Worm (Caenorhabditis elegans) whole organism, midembryonic: ENCODE data around the gene cyp-13A11.

Experiments
- T22C8.4 ChIP-seq: fragments of 200-800 bp; sonication (Bioruptor generic); IDR thresholded peaks from 2 replicates; pipeline ENCODE4 v1.3.6; 2022; ENCODE audit warnings: missing genetic modification characterization, missing compliant biosample characterization
- cog-1 ChIP-seq: sonication (generic microtip); optimal IDR thresholded peaks from 2 replicates; lab custom pipeline; 2016; ENCODE audit warnings: missing genetic modification characterization, missing compliant biosample characterization
- flt-1 ChIP-seq: fragments of 200-800 bp; sonication (Bioruptor generic); IDR thresholded peaks from 2 replicates; pipeline ENCODE4 v1.3.6; 2022; ENCODE audit warnings: missing genetic modification characterization, missing compliant biosample characterization
- klf-2 ChIP-seq: fragments of 200-800 bp; sonication (Bioruptor generic); conservative IDR thresholded peaks from 2 replicates; pipeline ENCODE4 v1.3.6; 2022; ENCODE audit warnings: missing genetic modification reagents, missing genetic modification characterization, missing compliant biosample characterization
- med-1 ChIP-seq: sonication (generic microtip); optimal IDR thresholded peaks from 2 replicates; lab custom pipeline; 2017; ENCODE audit warnings: missing genetic modification characterization, mild to moderate bottlenecking, missing compliant biosample characterization, antibody characterized with exemption, missing genetic modification reagents; ENCODE audit not compliant: insufficient read depth
- ref-1 ChIP-seq: fragments of 200-800 bp; sonication (Bioruptor generic); conservative IDR thresholded peaks from 2 replicates; pipeline ENCODE4 v1.3.6; 2022; ENCODE audit warnings: missing genetic modification reagents, missing genetic modification characterization, missing compliant biosample characterization
- tab-1 ChIP-seq: fragments of 200-800 bp; sonication (Bioruptor generic); IDR thresholded peaks from 2 replicates; pipeline ENCODE4 v1.3.6; 2022; ENCODE audit warnings: missing genetic modification characterization, missing compliant biosample characterization
- ztf-23 ChIP-seq: fragments of 200-800 bp; sonication (Bioruptor generic); IDR thresholded peaks from 2 replicates; pipeline ENCODE4 v1.3.6; 2022; ENCODE audit warnings: missing genetic modification reagents, missing genetic modification characterization, missing compliant biosample characterization
- ztf-29 ChIP-seq: fragments of 200-800 bp; sonication (Bioruptor generic); IDR thresholded peaks from 2 replicates; pipeline ENCODE4 v1.3.6; 2022; ENCODE audit warnings: missing genetic modification reagents, missing genetic modification characterization, missing compliant biosample characterization

cyp-13A11 gene

DNA sequence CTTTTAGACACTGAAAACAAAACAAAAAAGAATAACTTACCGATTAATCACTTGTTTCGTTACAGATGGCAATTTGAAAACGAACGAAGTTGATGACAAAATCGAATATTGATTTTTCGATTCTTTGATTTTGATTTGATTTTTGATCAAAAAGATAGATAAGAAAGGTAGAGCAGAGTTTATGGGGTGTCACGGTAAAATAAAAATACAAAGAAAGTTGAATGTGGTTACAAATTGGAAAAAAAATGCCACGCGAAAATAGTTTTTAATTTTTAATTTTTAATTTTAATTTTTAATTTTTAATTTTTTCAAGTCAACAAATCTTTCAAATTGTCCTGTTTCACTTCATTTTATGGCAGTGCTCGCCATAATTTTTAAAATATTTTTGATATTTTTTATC is 34.5 kb downstream of the cyp-13A11 start, which contains the start of gene F54F12.1:
F54F12.1 (minus strand) TSS at position 101 of the 400 bp plus-strand sequence.
- TF ChIP-seq ref-1 = no peak
- TF ChIP-seq klf-2 (GFP tag; lab: Robert Waterston, UW) = no peak
- TF ChIP-seq flt-1 (GFP tag; lab: Robert Waterston, UW) = no peak
- no peak for TF ChIP-seq ztf-23 (GFP tag; lab: Robert Waterston, UW)
- TF ChIP-seq tab-1 (GFP tag; lab: Robert Waterston, UW) = no peak
- TF ChIP-seq med-1 (GFP tag; lab: Kevin White, UChicago) = no peak
- no peak for TF ChIP-seq T22C8.4 (GFP tag; lab: Robert Waterston, UW)
- TF ChIP-seq ztf-29 (GFP tag; lab: Robert Waterston, UW) = no peak
- no peak for TF ChIP-seq cog-1

DNA sequence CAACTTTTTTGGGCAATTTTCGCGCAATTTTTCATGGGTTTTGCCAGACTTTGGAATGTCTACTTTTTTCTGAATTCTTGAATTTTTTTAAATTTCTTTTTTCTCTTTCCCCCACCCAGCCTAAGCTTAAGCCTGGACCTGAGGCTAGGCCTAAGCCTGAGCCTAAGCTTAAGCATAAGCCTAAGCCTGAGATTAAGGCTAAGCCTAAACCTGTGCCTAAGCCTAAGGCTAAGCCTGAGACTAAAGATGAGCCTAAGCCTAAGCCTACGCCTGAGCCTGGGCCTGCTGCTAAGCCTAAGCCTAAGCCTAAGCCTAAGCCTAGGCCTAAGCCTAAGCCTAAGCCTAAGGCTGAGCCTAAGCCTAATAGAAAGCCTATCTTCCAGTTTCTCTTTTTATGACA is 35.4 kb downstream of the cyp-13A11 start:
- TF ChIP-seq cog-1 (no peak), ztf-29 (GFP tag; lab: Robert Waterston, UW) (peak; percentile 58; the same call in 1 of the 2 replicates)

DNA sequence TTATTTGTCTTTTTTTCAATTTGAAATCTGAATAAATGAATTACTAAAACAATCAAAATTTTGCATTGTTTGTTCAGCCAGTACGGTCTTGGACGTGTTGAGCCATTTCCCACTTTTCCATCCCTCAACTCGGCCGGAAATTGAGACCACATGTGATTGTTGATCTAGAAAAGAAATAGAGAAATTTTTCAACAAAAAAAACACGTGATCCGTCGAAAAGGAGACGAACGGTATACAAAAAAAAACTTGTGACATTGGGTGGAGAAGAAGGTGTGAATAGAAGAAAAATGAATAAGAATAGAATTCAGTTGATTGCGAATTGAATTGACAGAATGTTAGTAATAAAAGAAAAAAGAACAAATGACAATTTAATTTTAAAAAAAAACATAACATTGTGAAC is 35.9 kb downstream of the cyp-13A11 start:
- no peak for TF ChIP-seq T22C8.4 (GFP tag; lab: Robert Waterston, UW)
- no peak for TF ChIP-seq klf-2 (GFP tag; lab: Robert Waterston, UW)
- no peak for TF ChIP-seq ztf-29 (GFP tag; lab: Robert Waterston, UW)
- TF ChIP-seq ztf-23 (GFP tag; lab: Robert Waterston, UW) = no peak
- no peak for TF ChIP-seq cog-1
- TF ChIP-seq flt-1 (GFP tag; lab: Robert Waterston, UW) = no peak
- no peak for TF ChIP-seq med-1 (GFP tag; lab: Kevin White, UChicago)
- TF ChIP-seq tab-1 (GFP tag; lab: Robert Waterston, UW) = no peak
- TF ChIP-seq ref-1 = no peak

DNA sequence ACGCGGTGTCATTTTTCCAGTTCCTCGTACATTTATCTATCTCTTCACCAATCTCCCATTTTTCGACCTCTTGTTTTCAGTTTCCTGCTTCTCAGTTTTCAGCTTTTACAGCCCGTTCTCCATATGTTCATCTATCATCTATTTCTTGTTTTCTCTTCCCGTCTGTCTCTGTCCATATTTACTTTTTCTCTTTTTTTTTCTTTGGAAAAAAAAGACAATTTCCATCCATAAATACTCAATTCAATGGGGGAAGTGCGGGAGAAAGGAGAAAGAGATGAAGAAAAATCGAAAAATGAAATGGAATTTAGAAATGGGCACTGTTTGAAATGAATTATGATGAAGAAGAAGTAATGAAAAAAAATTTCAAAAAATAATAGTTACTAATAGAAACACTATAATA is 37.3 kb downstream of the cyp-13A11 start:
- TF ChIP-seq klf-2 (GFP tag; lab: Robert Waterston, UW) (no peak), ztf-23 (GFP tag; lab: Robert Waterston, UW) (no peak), T22C8.4 (GFP tag; lab: Robert Waterston, UW) (no peak), flt-1 (GFP tag; lab: Robert Waterston, UW) (no peak), ztf-29 (GFP tag; lab: Robert Waterston, UW) (no peak), cog-1 (no peak), med-1 (GFP tag; lab: Kevin White, UChicago) (no peak)

DNA sequence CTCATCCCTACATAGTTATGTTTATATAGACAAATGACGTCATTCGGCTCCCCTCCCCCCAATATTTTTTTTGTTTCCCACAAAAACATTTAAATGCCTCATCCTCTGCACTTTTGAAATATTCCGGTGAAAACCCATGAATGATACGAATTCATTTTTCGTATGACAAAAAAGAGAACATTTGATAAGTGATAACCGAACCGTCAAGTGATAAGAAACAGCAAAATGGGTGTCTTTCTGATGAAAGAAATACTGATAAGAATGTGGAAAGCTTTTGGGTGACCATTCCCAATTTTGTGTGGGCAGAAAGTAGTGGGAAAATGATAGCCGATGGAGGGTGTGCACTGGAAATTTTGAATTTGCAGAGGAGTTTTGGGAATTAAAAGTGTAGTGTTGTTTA is 38.5 kb downstream of the cyp-13A11 start:
- TF ChIP-seq ztf-23 (GFP tag; lab: Robert Waterston, UW) (no peak), tab-1 (GFP tag; lab: Robert Waterston, UW) (no peak)

DNA sequence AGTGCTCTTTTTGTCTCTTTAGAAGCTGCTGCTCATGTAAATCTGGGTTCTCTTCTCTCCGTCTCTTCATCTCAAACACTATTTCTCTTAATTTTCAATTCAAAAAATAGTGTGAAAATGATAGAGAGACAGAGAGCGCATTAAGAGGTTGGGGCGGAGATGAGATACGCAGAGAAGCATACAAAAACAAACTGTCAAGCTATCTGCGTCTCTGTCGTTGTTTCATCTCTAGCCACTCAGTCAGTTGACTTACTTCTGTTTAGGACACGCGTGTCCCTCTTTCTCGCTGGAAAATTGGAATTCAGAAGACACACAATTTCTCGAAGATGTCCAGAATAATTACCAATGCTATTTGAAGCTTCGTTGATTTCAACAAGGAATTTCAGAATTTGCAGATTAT is 40.3 kb downstream of the cyp-13A11 start:
- peak; percentile 59; the same call in 1 of the 2 replicates for TF ChIP-seq flt-1 (GFP tag; lab: Robert Waterston, UW)
- no peak for TF ChIP-seq tab-1 (GFP tag; lab: Robert Waterston, UW)
- TF ChIP-seq T22C8.4 (GFP tag; lab: Robert Waterston, UW) = no peak
- no peak for TF ChIP-seq ztf-23 (GFP tag; lab: Robert Waterston, UW)
- TF ChIP-seq med-1 (GFP tag; lab: Kevin White, UChicago) = no peak
- TF ChIP-seq klf-2 (GFP tag; lab: Robert Waterston, UW) = no peak
- peak; percentile 65 for TF ChIP-seq cog-1
- TF ChIP-seq ztf-29 (GFP tag; lab: Robert Waterston, UW) = no peak
- TF ChIP-seq ref-1 = no peak

DNA sequence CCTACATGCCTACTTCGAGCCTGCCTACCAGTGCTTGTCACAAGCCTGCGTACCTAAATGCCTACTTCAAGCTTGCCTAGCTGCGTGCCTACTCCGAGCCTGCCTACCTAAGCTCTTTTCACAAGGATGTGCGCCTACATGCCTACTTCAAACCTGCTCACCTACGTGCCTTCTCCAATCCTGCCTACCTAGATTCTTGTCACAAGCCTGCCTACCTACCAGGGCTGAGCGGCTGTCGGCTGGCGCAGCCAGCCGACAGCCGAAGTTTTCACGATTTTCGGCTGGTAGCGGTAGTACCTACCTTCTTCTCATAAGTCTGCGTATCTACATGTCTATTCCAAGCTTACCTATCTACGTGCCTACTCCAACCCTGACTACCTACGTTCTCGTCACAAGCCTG is 40.9 kb downstream of the cyp-13A11 start:
- TF ChIP-seq med-1 (GFP tag; lab: Kevin White, UChicago) (no peak), ref-1 (no peak), T22C8.4 (GFP tag; lab: Robert Waterston, UW) (no peak), ztf-23 (GFP tag; lab: Robert Waterston, UW) (no peak), tab-1 (GFP tag; lab: Robert Waterston, UW) (no peak), cog-1 (no peak), klf-2 (GFP tag; lab: Robert Waterston, UW) (no peak)

DNA sequence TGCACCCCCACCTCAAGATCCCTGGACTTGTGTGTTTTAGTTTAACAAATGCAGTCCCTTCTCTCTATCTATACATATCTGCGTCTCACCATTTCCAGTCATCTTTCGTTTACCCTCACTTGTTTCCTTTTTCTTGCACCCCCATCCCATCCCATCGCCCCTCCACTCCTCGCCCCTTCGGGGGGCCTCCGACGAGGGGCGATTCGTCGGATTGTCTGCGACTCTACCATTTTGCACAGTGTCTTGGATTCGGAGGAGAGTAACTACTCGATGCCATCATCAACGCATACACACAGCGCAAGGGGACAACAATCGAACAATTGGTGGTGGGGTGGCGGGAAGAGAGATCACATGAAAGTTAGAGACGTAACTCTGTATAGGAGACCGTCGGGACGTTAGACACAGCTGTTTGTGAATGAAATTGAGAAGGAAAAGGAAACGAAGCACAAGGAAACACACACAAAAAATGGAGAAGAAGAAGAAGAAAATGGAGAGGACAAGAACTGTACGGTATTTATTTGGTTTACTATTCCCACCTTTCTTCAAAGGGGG is 41.7 kb downstream of the cyp-13A11 start:
- TF ChIP-seq cog-1 = peak; percentile 98
- peak; percentile 82 for TF ChIP-seq ztf-23 (GFP tag; lab: Robert Waterston, UW)
- no peak for TF ChIP-seq ref-1
- TF ChIP-seq flt-1 (GFP tag; lab: Robert Waterston, UW) = peak; percentile 68; the same call in 1 of the 2 replicates
- no peak for TF ChIP-seq tab-1 (GFP tag; lab: Robert Waterston, UW)

DNA sequence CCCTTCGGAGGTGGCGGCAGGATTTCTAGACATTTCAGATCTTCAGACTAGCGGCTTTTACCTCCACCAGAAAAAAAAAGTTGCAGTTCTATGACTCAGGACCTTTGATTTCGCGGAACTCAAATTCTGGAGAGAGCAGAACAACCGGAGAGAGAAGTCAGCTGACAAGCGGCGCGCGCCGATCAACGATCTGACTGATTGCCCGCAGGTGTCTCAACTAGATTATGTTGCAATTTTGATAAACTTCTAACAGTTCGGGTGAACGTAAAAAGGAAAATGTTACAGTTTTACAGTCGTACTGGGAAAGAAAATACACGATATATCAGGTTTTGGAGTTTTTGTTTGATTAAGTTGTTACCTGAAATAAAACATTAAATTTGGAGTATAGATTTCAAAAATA is 42.2 kb downstream of the cyp-13A11 start:
- peak; percentile 4 for TF ChIP-seq med-1 (GFP tag; lab: Kevin White, UChicago)
- no peak for TF ChIP-seq tab-1 (GFP tag; lab: Robert Waterston, UW)
- no peak for TF ChIP-seq ref-1
- no peak for TF ChIP-seq klf-2 (GFP tag; lab: Robert Waterston, UW)
- no peak for TF ChIP-seq T22C8.4 (GFP tag; lab: Robert Waterston, UW)
- TF ChIP-seq ztf-29 (GFP tag; lab: Robert Waterston, UW) = no peak
- TF ChIP-seq ztf-23 (GFP tag; lab: Robert Waterston, UW) = no peak
- no peak for TF ChIP-seq cog-1
